Worm (Caenorhabditis elegans): ENCODE data around the gene nas-6.

Gene nas-6

ce11 chrIV:17490679-17491078 lies at the start of gene nas-6:
Gene nas-6 (minus strand): TSS chrIV:17490779.
- TF ChIP-seq sem-4 (tag; optimal IDR thresholded peaks at IDR 0.05) (no peak), lin-11 (tag; optimal IDR thresholded peaks at IDR 0.05) (no peak), nhr-129 (tag; optimal IDR thresholded peaks at IDR 0.05) (no peak), F13H6.1 (tag; optimal IDR thresholded peaks at IDR 0.05) (no peak), nhr-6 (tag; optimal IDR thresholded peaks at IDR 0.05) (no peak), blmp-1 (tag; optimal IDR thresholded peaks at IDR 0.05; ENCODE audit: insufficient read depth) (no peak), nhr-10 (tag; optimal IDR thresholded peaks at IDR 0.05) (no peak), nhr-11 (tag; optimal IDR thresholded peaks at IDR 0.05) (no peak), dmd-4 (tag; optimal IDR thresholded peaks at IDR 0.05) (no peak), aly-2 (tag; optimal IDR thresholded peaks at IDR 0.05) (no peak), peb-1 (tag; optimal IDR thresholded peaks at IDR 0.05) (no peak), lsy-2 (tag; optimal IDR thresholded peaks at IDR 0.05) (no peak), elt-1 (tag; optimal IDR thresholded peaks at IDR 0.05) (no peak), egl-27 (tag; optimal IDR thresholded peaks at IDR 0.05) (no peak), ceh-16 (tag; optimal IDR thresholded peaks at IDR 0.05) (no peak), snpc-4 (tag; optimal IDR thresholded peaks at IDR 0.05) (no peak), ztf-11 (tag; optimal IDR thresholded peaks at IDR 0.05) (no peak), ztf-4 (tag; optimal IDR thresholded peaks at IDR 0.05) (no peak), skn-1 (tag; optimal IDR thresholded peaks at IDR 0.05) (no peak), crh-2 (tag; optimal IDR thresholded peaks at IDR 0.05) (no peak)

- TF ChIP-seq peb-1 (tag; optimal IDR thresholded peaks at IDR 0.05) (no peak), mab-5 (tag; optimal IDR thresholded peaks at IDR 0.05) (no peak), nhr-11 (tag; optimal IDR thresholded peaks at IDR 0.05) (no peak), elt-1 (tag; optimal IDR thresholded peaks at IDR 0.05) (no peak), elt-3 (tag; optimal IDR thresholded peaks at IDR 0.05) (no peak), mbf-1 (tag; optimal IDR thresholded peaks at IDR 0.05) (no peak), ceh-82 (tag; optimal IDR thresholded peaks at IDR 0.05) (no peak), blmp-1 (tag; optimal IDR thresholded peaks at IDR 0.05; ENCODE audit: insufficient read depth) (no peak), nhr-129 (tag; optimal IDR thresholded peaks at IDR 0.05) (no peak), sma-3 (GFP tag; optimal IDR thresholded peaks at IDR 0.05) (no peak), ztf-11 (tag; optimal IDR thresholded peaks at IDR 0.05) (no peak)
Observed at ce11 chrIV:17483230-17483629, 7.3 kb downstream of the nas-6 start, which contains the start of gene rabr-2. Gene rabr-2 (minus strand): TSS chrIV:17483330.

- TF ChIP-seq nhr-11 (tag; optimal IDR thresholded peaks at IDR 0.05) (no peak), gmeb-1 (tag; optimal IDR thresholded peaks at IDR 0.05) (no peak), ama-1 (optimal IDR thresholded peaks at IDR 0.05) (no peak), skn-1 (tag; optimal IDR thresholded peaks at IDR 0.05) (no peak), sma-3 (GFP tag; optimal IDR thresholded peaks at IDR 0.05) (no peak), fos-1 (tag; optimal IDR thresholded peaks at IDR 0.05) (no peak), nhr-12 (tag; optimal IDR thresholded peaks at IDR 0.05) (no peak), ztf-4 (tag; optimal IDR thresholded peaks at IDR 0.05) (no peak), unc-62 (GFP tag; optimal IDR thresholded peaks at IDR 0.05) (no peak), sma-9 (GFP tag; optimal IDR thresholded peaks at IDR 0.05) (no peak), sma-9 (tag; optimal IDR thresholded peaks at IDR 0.05) (no peak), blmp-1 (tag; optimal IDR thresholded peaks at IDR 0.05; ENCODE audit: insufficient read depth) (no peak), ceh-82 (tag; optimal IDR thresholded peaks at IDR 0.05) (no peak), F13H6.1 (tag; optimal IDR thresholded peaks at IDR 0.05) (no peak), egl-27 (tag; optimal IDR thresholded peaks at IDR 0.05) (no peak), sem-4 (tag; optimal IDR thresholded peaks at IDR 0.05) (no peak), lin-13 (GFP tag; optimal IDR thresholded peaks at IDR 0.05) (no peak), peb-1 (tag; optimal IDR thresholded peaks at IDR 0.05) (no peak), nhr-129 (tag; optimal IDR thresholded peaks at IDR 0.05) (no peak), snpc-4 (tag; optimal IDR thresholded peaks at IDR 0.05) (no peak), ztf-11 (tag; optimal IDR thresholded peaks at IDR 0.05) (no peak)
Observed at ce11 chrIV:17475743-17476142, 14.8 kb downstream of the nas-6 start, which contains the start of gene grl-24. Gene grl-24 (minus strand): TSS chrIV:17475843.

- TF ChIP-seq unc-62 (GFP tag; optimal IDR thresholded peaks at IDR 0.05) (no peak), nhr-23 (tag; optimal IDR thresholded peaks at IDR 0.05) (no peak), C34F6.9 (tag; optimal IDR thresholded peaks at IDR 0.05) (no peak), elt-1 (tag; optimal IDR thresholded peaks at IDR 0.05) (no peak), sem-4 (tag; optimal IDR thresholded peaks at IDR 0.05) (no peak), Y55F3AM.14 (GFP tag; optimal IDR thresholded peaks at IDR 0.05) (no peak), R02D3.7 (tag; optimal IDR thresholded peaks at IDR 0.05) (no peak), F13H6.1 (tag; optimal IDR thresholded peaks at IDR 0.05) (no peak)
Observed at ce11 chrIV:17475242-17475641, 15.3 kb downstream of the nas-6 start, which contains the start of gene F11E6.9. Gene F11E6.9 (minus strand): TSS chrIV:17475342.
